Fruit fly (Drosophila melanogaster) whole organism: ENCODE measurements around the gene CG14195.

Source experiments
- CG8478 ChIP-seq: fragments of >200 bp; optimal IDR thresholded peaks from 2 replicates; lab custom pipeline; 2018; ENCODE audit warnings: inconsistent platforms
- Dll ChIP-seq: fragments of >200 bp; optimal IDR thresholded peaks from 2 replicates; lab custom pipeline; 2017
- EcR ChIP-seq, 2 experiments: fragments of >200 bp; optimal IDR thresholded peaks; 2 replicates each; lab custom pipeline; 2017; ENCODE audit warnings: missing biosample characterization in 2 of 2, missing genetic modification characterization in 2 of 2, missing genetic modification reagents in 2 of 2
- pan ChIP-seq: fragments of >200 bp; optimal IDR thresholded peaks from 2 replicates; lab custom pipeline; 2017
- psq ChIP-seq: fragments of >200 bp; optimal IDR thresholded peaks from 2 replicates; lab custom pipeline; 2017

- no peak for TF ChIP-seq EcR (GFP tag; optimal IDR thresholded peaks at IDR 0.05; lab: Kevin White, UChicago)
- TF ChIP-seq psq (lab: Kevin White, UChicago) = no peak
- TF ChIP-seq CG8478 (lab: Kevin White, UChicago) = no peak
- TF ChIP-seq Dll = no peak
- no peak for TF ChIP-seq pan (lab: Kevin White, UChicago)
Measured at dm6 chrX:19174850-19175571, 36.9 kb downstream of the CG14195 start, which contains the start of gene CG33939.
